Worm (Caenorhabditis elegans) whole organism, midembryonic: ENCODE results near the gene fkb-1.

Source experiments
- T22C8.4 ChIP-seq: fragments of 200-800 bp; sonication (Bioruptor generic); IDR thresholded peaks from 2 replicates; pipeline ENCODE4 v1.3.6; 2022; ENCODE audit warnings: missing genetic modification characterization, missing compliant biosample characterization
- flt-1 ChIP-seq: fragments of 200-800 bp; sonication (Bioruptor generic); IDR thresholded peaks from 2 replicates; pipeline ENCODE4 v1.3.6; 2022; ENCODE audit warnings: missing genetic modification characterization, missing compliant biosample characterization
- klf-2 ChIP-seq: fragments of 200-800 bp; sonication (Bioruptor generic); conservative IDR thresholded peaks from 2 replicates; pipeline ENCODE4 v1.3.6; 2022; ENCODE audit warnings: missing genetic modification reagents, missing genetic modification characterization, missing compliant biosample characterization
- ref-1 ChIP-seq: fragments of 200-800 bp; sonication (Bioruptor generic); conservative IDR thresholded peaks from 2 replicates; pipeline ENCODE4 v1.3.6; 2022; ENCODE audit warnings: missing genetic modification reagents, missing genetic modification characterization, missing compliant biosample characterization
- tab-1 ChIP-seq: fragments of 200-800 bp; sonication (Bioruptor generic); IDR thresholded peaks from 2 replicates; pipeline ENCODE4 v1.3.6; 2022; ENCODE audit warnings: missing genetic modification characterization, missing compliant biosample characterization
- ztf-29 ChIP-seq: fragments of 200-800 bp; sonication (Bioruptor generic); IDR thresholded peaks from 2 replicates; pipeline ENCODE4 v1.3.6; 2022; ENCODE audit warnings: missing genetic modification reagents, missing genetic modification characterization, missing compliant biosample characterization

DNA sequence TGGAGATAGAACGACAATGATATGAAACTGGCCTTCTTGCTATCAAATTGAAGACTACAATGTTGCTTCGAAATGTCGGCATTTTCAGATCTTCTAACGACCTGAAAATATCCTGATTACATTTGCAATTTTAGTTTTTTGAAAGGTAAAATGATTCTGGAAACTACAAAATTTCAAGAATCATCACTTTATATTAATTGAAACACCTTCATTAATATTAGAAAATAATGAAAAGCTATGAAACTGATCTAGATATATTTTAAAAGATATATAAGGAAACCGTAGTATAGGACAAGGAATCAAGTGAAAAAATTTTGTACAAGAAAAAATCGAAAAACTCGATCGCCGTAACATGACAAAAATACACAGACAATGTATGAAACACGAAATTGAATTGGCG is 24.5 kb upstream of the fkb-1 start, which contains the start of gene ndx-9:
- TF ChIP-seq T22C8.4 (GFP tag; lab: Robert Waterston, UW) = no peak
- TF ChIP-seq tab-1 (GFP tag; lab: Robert Waterston, UW) = no peak
- TF ChIP-seq ztf-29 (GFP tag; lab: Robert Waterston, UW) = no peak
- no peak for TF ChIP-seq ref-1 (GFP tag; lab: Robert Waterston, UW)
- no peak for TF ChIP-seq flt-1 (GFP tag; lab: Robert Waterston, UW)
- no peak for TF ChIP-seq klf-2 (GFP tag; lab: Robert Waterston, UW)
